Worm (Caenorhabditis elegans) whole organism, L1 larva: ENCODE results near the gene Y69A2AR.31.
A peak's percentile ranks its signal among the peaks of the same experiment; 100 is the strongest.

ENCODE experiments used
- C04F5.9 ChIP-seq: sonication (generic microtip); optimal IDR thresholded peaks from 2 replicates; lab custom pipeline; 2016; ENCODE audit warnings: missing genetic modification characterization, missing compliant biosample characterization
- Y116A8C.19 ChIP-seq: sonication (generic microtip); optimal IDR thresholded peaks from 2 replicates; lab custom pipeline; 2016; ENCODE audit warnings: missing compliant biosample characterization, missing genetic modification characterization, borderline replicate concordance
- aha-1 ChIP-seq: fragments of 150-350 bp; optimal IDR thresholded peaks from 2 replicates; lab custom pipeline; 2014; ENCODE audit warnings: missing biosample characterization, missing genetic modification characterization
- aly-2 ChIP-seq: fragments of 150-350 bp; optimal IDR thresholded peaks from 2 replicates; lab custom pipeline; 2014; ENCODE audit warnings: missing biosample characterization, missing genetic modification characterization
- ama-1 ChIP-seq: fragments of 150-350 bp; optimal IDR thresholded peaks from 2 replicates; lab custom pipeline; 2014
- blmp-1 ChIP-seq: fragments of 150-350 bp; optimal IDR thresholded peaks from 2 replicates; lab custom pipeline; 2014; ENCODE audit warnings: missing biosample characterization, missing genetic modification characterization
- ceh-63 ChIP-seq: fragments of 200-800 bp; sonication (Bioruptor generic); optimal IDR thresholded peaks from 2 replicates; lab custom pipeline; 2018; ENCODE audit warnings: mild to moderate bottlenecking, missing genetic modification characterization, missing compliant biosample characterization
- ceh-8 ChIP-seq: fragments of 200-800 bp; sonication (Bioruptor generic); optimal IDR thresholded peaks from 2 replicates; lab custom pipeline; 2018; ENCODE audit warnings: mild to moderate bottlenecking, missing genetic modification characterization, moderate library complexity, missing compliant biosample characterization
- ceh-82 ChIP-seq, 3 experiments: fragments of 150-350 bp in 1 of 3; sonication (generic microtip) in 2 of 3; optimal IDR thresholded peaks; 2 replicates each; lab custom pipeline; 2014 to 2017; ENCODE audit warnings: missing biosample characterization in 3 of 3, missing genetic modification characterization in 3 of 3
- ceh-88 ChIP-seq: fragments of 200-800 bp; sonication (Bioruptor generic); IDR thresholded peaks from 2 replicates; pipeline ENCODE4 v1.3.6; 2022; ENCODE audit warnings: missing genetic modification characterization, missing compliant biosample characterization
- dpl-1 ChIP-seq, 3 experiments: fragments of 150-350 bp in 2 of 3; sonication (generic microtip) in 1 of 3; optimal IDR thresholded peaks; 2 replicates each; lab custom pipeline; 2014 to 2017; ENCODE audit warnings: missing biosample characterization in 3 of 3, missing genetic modification characterization in 3 of 3, missing genetic modification reagents in 3 of 3
- efl-1 ChIP-seq, 4 experiments: fragments of 150-350 bp; optimal IDR thresholded peaks in 3 of 4; peaks in 1 of 4; 1 replicate in 1 of 4; 2 replicates in 3 of 4; lab custom pipeline; 2014; ENCODE audit warnings: missing biosample characterization in 2 of 4, missing genetic modification characterization in 2 of 4, missing genetic modification reagents in 2 of 4
- egl-13 ChIP-seq: sonication (generic microtip); optimal IDR thresholded peaks from 2 replicates; lab custom pipeline; 2016; ENCODE audit warnings: missing genotype, missing genetic modification reagents, missing genetic modification characterization, missing compliant biosample characterization
- egl-27 ChIP-seq, 2 experiments: fragments of 150-350 bp in 1 of 2; sonication (generic microtip); optimal IDR thresholded peaks; 3 replicates each; lab custom pipeline; 2017 to 2018; ENCODE audit warnings: missing biosample characterization in 2 of 2, missing genetic modification characterization in 2 of 2, missing genetic modification reagents in 2 of 2
- elt-3 ChIP-seq, 6 experiments: fragments of 150-350 bp in 1 of 6; sonication (generic microtip); optimal IDR thresholded peaks; 2 replicates each; lab custom pipeline; 2017 to 2018; ENCODE audit warnings: missing biosample characterization in 6 of 6, missing genetic modification characterization in 6 of 6, inconsistent platforms in 1 of 6
- ets-5 ChIP-seq: fragments of 200-800 bp; sonication (Bioruptor generic); IDR thresholded peaks from 2 replicates; pipeline ENCODE4 v1.3.6; 2022; ENCODE audit warnings: missing genetic modification characterization, missing compliant biosample characterization
- fkh-4 ChIP-seq: sonication (generic microtip); optimal IDR thresholded peaks from 2 replicates; lab custom pipeline; 2016; ENCODE audit warnings: missing compliant biosample characterization, missing genetic modification characterization, borderline replicate concordance
- grh-1 ChIP-seq: fragments of 200-800 bp; sonication (Bioruptor generic); IDR thresholded peaks from 2 replicates; pipeline ENCODE4 v1.3.6; 2022; ENCODE audit warnings: missing genetic modification reagents, missing genetic modification characterization, missing compliant biosample characterization
- hlh-17 ChIP-seq: fragments of 200-800 bp; sonication (Bioruptor generic); optimal IDR thresholded peaks from 2 replicates; lab custom pipeline; 2018; ENCODE audit warnings: missing genetic modification characterization, mild to moderate bottlenecking, missing compliant biosample characterization, moderate library complexity, borderline replicate concordance
- hlh-4 ChIP-seq: sonication (generic microtip); optimal IDR thresholded peaks from 2 replicates; lab custom pipeline; 2016; ENCODE audit warnings: mild to moderate bottlenecking, missing genetic modification characterization, missing compliant biosample characterization
- lin-14 ChIP-seq: fragments of 200-800 bp; sonication (Bioruptor generic); optimal IDR thresholded peaks from 2 replicates; lab custom pipeline; 2018; ENCODE audit warnings: mild to moderate bottlenecking, missing genetic modification characterization, moderate library complexity, missing compliant biosample characterization
- lin-35 ChIP-seq, 2 experiments: fragments of 150-350 bp; optimal IDR thresholded peaks; 2 replicates each; lab custom pipeline; 2014; ENCODE audit warnings: missing biosample characterization in 2 of 2, missing genetic modification characterization in 2 of 2, missing genetic modification reagents in 2 of 2
- lin-39 ChIP-seq: fragments of 150-350 bp; optimal IDR thresholded peaks from 2 replicates; lab custom pipeline; 2014; ENCODE audit warnings: missing biosample characterization, missing genetic modification reagents, missing genetic modification characterization
- lir-3 ChIP-seq: sonication (generic microtip); optimal IDR thresholded peaks from 2 replicates; lab custom pipeline; 2016; ENCODE audit warnings: mild to moderate bottlenecking, missing genetic modification characterization, moderate library complexity, missing compliant biosample characterization; ENCODE audit not compliant: poor library complexity
- lsy-2 ChIP-seq, 2 experiments: fragments of 150-350 bp; optimal IDR thresholded peaks; 2 replicates each; lab custom pipeline; 2014; ENCODE audit warnings: missing biosample characterization in 2 of 2, missing genetic modification characterization in 2 of 2
- mab-9 ChIP-seq: fragments of 200-800 bp; sonication (Bioruptor generic); IDR thresholded peaks from 2 replicates; pipeline ENCODE4 v1.3.6; 2022; ENCODE audit warnings: missing genetic modification reagents, missing genetic modification characterization, missing compliant biosample characterization
- mef-2 ChIP-seq: fragments of 150-350 bp; optimal IDR thresholded peaks from 2 replicates; lab custom pipeline; 2014; ENCODE audit warnings: missing biosample characterization, missing genetic modification characterization
- nhr-11 ChIP-seq: fragments of 150-350 bp; optimal IDR thresholded peaks from 2 replicates; lab custom pipeline; 2014; ENCODE audit warnings: missing biosample characterization, missing genetic modification characterization
- nhr-19 ChIP-seq: fragments of 200-800 bp; sonication (Bioruptor generic); conservative IDR thresholded peaks from 2 replicates; pipeline ENCODE4 v1.3.6; 2022; ENCODE audit warnings: missing genetic modification characterization, missing compliant biosample characterization
- nhr-28 ChIP-seq: fragments of 150-350 bp; optimal IDR thresholded peaks from 2 replicates; lab custom pipeline; 2014; ENCODE audit warnings: missing biosample characterization, missing genetic modification characterization
- nhr-47 ChIP-seq: sonication (generic microtip); optimal IDR thresholded peaks from 2 replicates; lab custom pipeline; 2016; ENCODE audit warnings: mild to moderate bottlenecking, missing genetic modification characterization, moderate library complexity, missing compliant biosample characterization
- nhr-85 ChIP-seq: sonication (generic microtip); peaks from one replicate; lab custom pipeline; 2016; ENCODE audit warnings: missing genetic modification characterization, inconsistent platforms, missing compliant biosample characterization
- nhr-90 ChIP-seq: sonication (generic microtip); optimal IDR thresholded peaks from 2 replicates; lab custom pipeline; 2016; ENCODE audit warnings: mild to moderate bottlenecking, missing genetic modification characterization, missing compliant biosample characterization; ENCODE audit not compliant: poor library complexity
- pax-3 ChIP-seq: fragments of 200-800 bp; sonication (Bioruptor generic); optimal IDR thresholded peaks from 2 replicates; lab custom pipeline; 2018; ENCODE audit warnings: mild to moderate bottlenecking, missing genetic modification characterization, moderate library complexity, missing compliant biosample characterization
- rnt-1 ChIP-seq: sonication (generic microtip); optimal IDR thresholded peaks from 2 replicates; lab custom pipeline; 2016; ENCODE audit warnings: mild to moderate bottlenecking, missing genetic modification characterization, moderate library complexity, missing compliant biosample characterization
- skn-1 ChIP-seq: fragments of 150-350 bp; optimal IDR thresholded peaks from 2 replicates; lab custom pipeline; 2014; ENCODE audit warnings: missing biosample characterization, missing genetic modification characterization
- sptf-1 ChIP-seq: fragments of 150-350 bp; optimal IDR thresholded peaks from 2 replicates; lab custom pipeline; 2014; ENCODE audit warnings: missing biosample characterization, missing genetic modification characterization
- sup-37 ChIP-seq: fragments of 200-800 bp; sonication (Bioruptor generic); optimal IDR thresholded peaks from 2 replicates; lab custom pipeline; 2018; ENCODE audit warnings: mild to moderate bottlenecking, missing genetic modification characterization, missing compliant biosample characterization
- tbx-2 ChIP-seq: sonication (generic microtip); optimal IDR thresholded peaks from 2 replicates; lab custom pipeline; 2016; ENCODE audit warnings: missing genetic modification characterization, missing compliant biosample characterization
- tlp-1 ChIP-seq: fragments of 150-350 bp; optimal IDR thresholded peaks from 2 replicates; lab custom pipeline; 2014; ENCODE audit warnings: missing biosample characterization, missing genetic modification characterization
- unc-130 ChIP-seq: fragments of 150-350 bp; optimal IDR thresholded peaks from 2 replicates; lab custom pipeline; 2017; ENCODE audit warnings: missing biosample characterization, missing genetic modification characterization, inconsistent platforms
- unc-86 ChIP-seq: sonication (generic microtip); optimal IDR thresholded peaks from 2 replicates; lab custom pipeline; 2016; ENCODE audit warnings: missing genetic modification characterization, missing compliant biosample characterization
- ztf-11 ChIP-seq, 2 experiments: sonication (generic microtip); optimal IDR thresholded peaks; 2 replicates each; lab custom pipeline; 2016 to 2017; ENCODE audit warnings: missing genetic modification characterization in 2 of 2, missing biosample characterization in 1 of 2, missing compliant biosample characterization in 1 of 2
- ztf-4 ChIP-seq: fragments of 150-350 bp; optimal IDR thresholded peaks from 2 replicates; lab custom pipeline; 2014; ENCODE audit warnings: missing biosample characterization, missing genetic modification characterization

The Y69A2AR.31 gene

DNA sequence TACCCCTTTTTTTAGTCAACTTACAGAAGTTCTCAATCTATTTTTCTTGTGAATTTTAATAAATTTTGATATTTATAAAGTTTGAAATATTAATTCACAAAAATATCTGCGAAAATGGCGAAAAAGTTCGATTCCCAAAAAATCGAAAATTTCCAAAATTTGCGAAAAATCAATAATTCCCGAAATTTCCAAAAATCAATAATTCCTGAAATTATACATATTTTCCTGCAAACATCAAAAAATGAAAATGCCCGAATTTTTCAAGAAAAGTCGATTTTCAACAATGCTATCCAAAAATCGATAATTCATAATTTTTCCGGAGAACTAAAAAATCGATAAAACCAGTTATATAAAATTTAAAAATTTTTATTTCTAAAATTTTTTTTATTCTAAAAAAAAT lies 13.8 kb downstream of the Y69A2AR.31 start:
- TF ChIP-seq mab-9 (GFP tag; lab: Robert Waterston, UW) (no peak), nhr-28 (tag; lab: Kevin White, UChicago) (no peak), fkh-4 (tag; lab: Kevin White, UChicago) (no peak), elt-3 (tag; optimal IDR thresholded peaks at IDR 0.05; lab: Kevin White, UChicago) (no peak), C04F5.9 (tag; lab: Kevin White, UChicago) (no peak), pax-3 (no peak), lin-14 (GFP tag; lab: Kevin White, UChicago) (no peak), ama-1 (lab: Kevin White, UChicago) (no peak), ceh-82 (tag; optimal IDR thresholded peaks at IDR 0.05; lab: Kevin White, UChicago) (no peak), aly-2 (tag; lab: Kevin White, UChicago) (no peak), ceh-88 (no peak), sup-37 (GFP tag; lab: Kevin White, UChicago) (no peak), unc-130 (no peak)

- TF ChIP-seq efl-1 (optimal IDR thresholded peaks at IDR 0.05; lab: Kevin White, UChicago) (no peak), efl-1 (GFP tag; optimal IDR thresholded peaks at IDR 0.05 in 1 of 2; lab: Kevin White, UChicago) (peak in 1 of 2 experiments; percentile 3), sup-37 (GFP tag; lab: Kevin White, UChicago) (no peak), mab-9 (GFP tag; lab: Robert Waterston, UW) (no peak), ceh-88 (no peak), sptf-1 (tag; lab: Kevin White, UChicago) (no peak), lin-39 (tag; lab: Kevin White, UChicago) (no peak)
Measured at ce11 chrIV:2642673-2643072, 21.1 kb downstream of the Y69A2AR.31 start, which contains the start of gene ric-8. ric-8 (plus strand) TSS chrIV:2642973.

- peak in 2 of 3 experiments; percentile 8 to 50 for TF ChIP-seq dpl-1 (GFP tag; optimal IDR thresholded peaks at IDR 0.05; lab: Kevin White, UChicago)
- TF ChIP-seq ets-5 (GFP tag; lab: Robert Waterston, UW): no peak
- no peak for TF ChIP-seq ceh-63 (GFP tag; lab: Kevin White, UChicago)
- no peak for TF ChIP-seq fkh-4 (tag; lab: Kevin White, UChicago)
- TF ChIP-seq tlp-1 (tag; lab: Kevin White, UChicago): no peak
- TF ChIP-seq ztf-4 (tag; lab: Kevin White, UChicago): no peak
- TF ChIP-seq tbx-2 (tag; lab: Kevin White, UChicago): no peak
- no peak for TF ChIP-seq nhr-90 (tag; lab: Kevin White, UChicago)
- TF ChIP-seq ceh-8 (GFP tag; lab: Kevin White, UChicago): no peak
- TF ChIP-seq sptf-1 (tag; lab: Kevin White, UChicago): no peak
- no peak for TF ChIP-seq nhr-85
- no peak for TF ChIP-seq elt-3 (tag; optimal IDR thresholded peaks at IDR 0.05; lab: Kevin White, UChicago)
- no peak for TF ChIP-seq ama-1 (lab: Kevin White, UChicago)
- TF ChIP-seq pax-3: no peak
- no peak for TF ChIP-seq grh-1 (GFP tag; lab: Robert Waterston, UW)
- peak in 1 of 2 experiments; percentile 35 for TF ChIP-seq lin-35 (GFP tag; optimal IDR thresholded peaks at IDR 0.05; lab: Kevin White, UChicago)
- TF ChIP-seq blmp-1 (tag; lab: Kevin White, UChicago): no peak
- TF ChIP-seq sup-37 (GFP tag; lab: Kevin White, UChicago): no peak
- peak; percentile 4 to 52 for TF ChIP-seq efl-1 (optimal IDR thresholded peaks at IDR 0.05; lab: Kevin White, UChicago)
- peak; percentile 62 to 66 for TF ChIP-seq efl-1 (GFP tag; optimal IDR thresholded peaks at IDR 0.05 in 1 of 2; lab: Kevin White, UChicago)
- no peak for TF ChIP-seq nhr-28 (tag; lab: Kevin White, UChicago)
- peak in 1 of 2 experiments; percentile 0 for TF ChIP-seq lsy-2 (tag; optimal IDR thresholded peaks at IDR 0.05; lab: Kevin White, UChicago)
- TF ChIP-seq rnt-1 (tag; lab: Kevin White, UChicago): no peak
- TF ChIP-seq nhr-19: no peak
Measured at ce11 chrIV:2642054-2642453, 21.7 kb downstream of the Y69A2AR.31 start.

ce11 chrIV:2640950-2641349 lies 22.9 kb downstream of the Y69A2AR.31 start, which contains the start of the genes mdf-2 and nduv-3:
mdf-2 (minus strand) TSS chrIV:2641125.
nduv-3 (plus strand) TSS chrIV:2641310.
- TF ChIP-seq aly-2 (tag; lab: Kevin White, UChicago): peak; percentile 45
- TF ChIP-seq grh-1 (GFP tag; lab: Robert Waterston, UW): peak; percentile 70
- no peak for TF ChIP-seq lir-3
- no peak for TF ChIP-seq ama-1 (lab: Kevin White, UChicago)
- no peak for TF ChIP-seq mef-2 (tag; lab: Kevin White, UChicago)
- no peak for TF ChIP-seq Y116A8C.19 (tag; lab: Kevin White, UChicago)
- peak; percentile 92 to 94 (median 94) for TF ChIP-seq dpl-1 (GFP tag; optimal IDR thresholded peaks at IDR 0.05; lab: Kevin White, UChicago)
- no peak for TF ChIP-seq egl-27 (tag; optimal IDR thresholded peaks at IDR 0.05; lab: Kevin White, UChicago)
- peak; percentile 91 for TF ChIP-seq nhr-47
- TF ChIP-seq skn-1 (tag; lab: Kevin White, UChicago): peak; percentile 66
- peak; percentile 51 for TF ChIP-seq nhr-11 (tag; lab: Kevin White, UChicago)
- TF ChIP-seq hlh-4 (tag; lab: Kevin White, UChicago): no peak
- peak in 1 of 2 experiments; percentile 67 for TF ChIP-seq ztf-11 (tag; optimal IDR thresholded peaks at IDR 0.05; lab: Kevin White, UChicago)
- peak; percentile 77 for TF ChIP-seq lin-39 (tag; lab: Kevin White, UChicago)
- no peak for TF ChIP-seq hlh-17
- peak; percentile 46 for TF ChIP-seq aha-1 (tag; lab: Kevin White, UChicago)
- TF ChIP-seq egl-13: peak; percentile 55
- TF ChIP-seq unc-86 (tag; lab: Kevin White, UChicago): peak; percentile 82
